Worm (Caenorhabditis elegans) whole organism, L3 larva: ENCODE measurements around the gene lev-9.
A peak's percentile ranks its signal among the peaks of the same experiment; 100 is the strongest.

ENCODE experiments used
- R02D3.7 ChIP-seq: fragments of 150-350 bp; optimal IDR thresholded peaks from 2 replicates; lab custom pipeline; 2014; ENCODE audit warnings: missing biosample characterization, missing genetic modification characterization
- ama-1 ChIP-seq: fragments of 150-350 bp; optimal IDR thresholded peaks from 2 replicates; lab custom pipeline; 2018
- ceh-16 ChIP-seq: sonication (generic microtip); optimal IDR thresholded peaks from 2 replicates; lab custom pipeline; 2017; ENCODE audit warnings: missing biosample characterization, missing genetic modification characterization
- ceh-28 ChIP-seq: fragments of 150-350 bp; optimal IDR thresholded peaks from 2 replicates; lab custom pipeline; 2014; ENCODE audit warnings: missing biosample characterization, missing genetic modification reagents, missing genetic modification characterization
- ceh-9 ChIP-seq: sonication (generic microtip); optimal IDR thresholded peaks from 2 replicates; lab custom pipeline; 2018; ENCODE audit warnings: missing biosample characterization, missing genetic modification characterization
- daf-12 ChIP-seq: fragments of 150-350 bp; optimal IDR thresholded peaks from 2 replicates; lab custom pipeline; 2014; ENCODE audit warnings: missing biosample characterization, missing genetic modification reagents, missing genetic modification characterization
- egl-27 ChIP-seq: sonication (generic microtip); optimal IDR thresholded peaks from 4 replicates; lab custom pipeline; 2017; ENCODE audit warnings: missing biosample characterization, missing genetic modification reagents, missing genetic modification characterization
- egl-5 ChIP-seq: fragments of 150-350 bp; optimal IDR thresholded peaks from 2 replicates; lab custom pipeline; 2017; ENCODE audit warnings: missing biosample characterization, missing genetic modification reagents, missing genetic modification characterization, inconsistent platforms
- elt-1 ChIP-seq: fragments of 150-350 bp; optimal IDR thresholded peaks from 2 replicates; lab custom pipeline; 2014; ENCODE audit warnings: missing biosample characterization, missing genetic modification characterization
- elt-2 ChIP-seq: sonication (generic microtip); optimal IDR thresholded peaks from 2 replicates; lab custom pipeline; 2016; ENCODE audit warnings: missing genetic modification reagents, mild to moderate bottlenecking, missing genetic modification characterization, missing compliant biosample characterization
- elt-3 ChIP-seq, 3 experiments: fragments of 150-350 bp in 1 of 3; sonication (generic microtip) in 2 of 3; optimal IDR thresholded peaks; 2 replicates in 2 of 3; 4 replicates in 1 of 3; lab custom pipeline; 2014 to 2017; ENCODE audit warnings: missing biosample characterization in 3 of 3, missing genetic modification characterization in 3 of 3
- fkh-2 ChIP-seq: fragments of 150-350 bp; optimal IDR thresholded peaks from 2 replicates; lab custom pipeline; 2014; ENCODE audit warnings: missing biosample characterization, missing genetic modification reagents, missing genetic modification characterization
- hmg-11 ChIP-seq: sonication (generic microtip); optimal IDR thresholded peaks from 2 replicates; lab custom pipeline; 2016; ENCODE audit warnings: missing genetic modification characterization, missing compliant biosample characterization
- lin-39 ChIP-seq: fragments of 150-350 bp; optimal IDR thresholded peaks from 2 replicates; lab custom pipeline; 2018; ENCODE audit warnings: missing biosample characterization, missing genetic modification reagents, missing genetic modification characterization
- mdl-1 ChIP-seq: fragments of 150-350 bp; optimal IDR thresholded peaks from 2 replicates; lab custom pipeline; 2014; ENCODE audit warnings: missing biosample characterization, missing genetic modification characterization
- mml-1 ChIP-seq: fragments of 150-350 bp; sonication (generic microtip); optimal IDR thresholded peaks from 3 replicates; lab custom pipeline; 2014; ENCODE audit warnings: missing biosample characterization, missing genetic modification characterization
- nfya-1 ChIP-seq: sonication (generic microtip); optimal IDR thresholded peaks from 2 replicates; lab custom pipeline; 2017; ENCODE audit warnings: missing genetic modification characterization, mild to moderate bottlenecking, missing compliant biosample characterization, antibody characterized with exemption, moderate library complexity; ENCODE audit not compliant: insufficient read depth
- nhr-12 ChIP-seq: fragments of 150-350 bp; optimal IDR thresholded peaks from 2 replicates; lab custom pipeline; 2014; ENCODE audit warnings: missing biosample characterization, missing genetic modification characterization
- nhr-23 ChIP-seq: fragments of 150-350 bp; optimal IDR thresholded peaks from 2 replicates; lab custom pipeline; 2014; ENCODE audit warnings: missing biosample characterization, missing genetic modification reagents, missing genetic modification characterization
- nhr-25 ChIP-seq: sonication (generic microtip); optimal IDR thresholded peaks from 2 replicates; lab custom pipeline; 2017; ENCODE audit warnings: missing biosample characterization, missing genetic modification characterization
- nhr-43 ChIP-seq: sonication (generic microtip); optimal IDR thresholded peaks from 2 replicates; lab custom pipeline; 2016; ENCODE audit warnings: mild to moderate bottlenecking, missing genetic modification characterization, missing compliant biosample characterization; ENCODE audit not compliant: poor library complexity, severe bottlenecking
- nhr-67 ChIP-seq: fragments of 150-350 bp; optimal IDR thresholded peaks from 2 replicates; lab custom pipeline; 2014; ENCODE audit warnings: missing biosample characterization, missing genetic modification characterization
- nhr-76 ChIP-seq: fragments of 150-350 bp; sonication (generic microtip); optimal IDR thresholded peaks from 5 replicates; lab custom pipeline; 2014; ENCODE audit warnings: missing biosample characterization, missing genetic modification characterization
- pqm-1 ChIP-seq: fragments of 150-350 bp; optimal IDR thresholded peaks from 2 replicates; lab custom pipeline; 2017; ENCODE audit warnings: missing biosample characterization, missing genetic modification characterization, inconsistent platforms
- skn-1 ChIP-seq: fragments of 150-350 bp; optimal IDR thresholded peaks from 2 replicates; lab custom pipeline; 2014; ENCODE audit warnings: missing biosample characterization, missing genetic modification characterization
- unc-39 ChIP-seq: sonication (generic microtip); optimal IDR thresholded peaks from 4 replicates; lab custom pipeline; 2017; ENCODE audit warnings: missing biosample characterization, missing genetic modification characterization
- unc-62 ChIP-seq: fragments of 150-350 bp; sonication (generic microtip); optimal IDR thresholded peaks from 4 replicates; lab custom pipeline; 2014; ENCODE audit warnings: missing biosample characterization, missing genetic modification reagents, missing genetic modification characterization
- zag-1 ChIP-seq: fragments of 150-350 bp; optimal IDR thresholded peaks from 2 replicates; lab custom pipeline; 2014; ENCODE audit warnings: missing biosample characterization, missing genetic modification characterization

Gene lev-9

DNA sequence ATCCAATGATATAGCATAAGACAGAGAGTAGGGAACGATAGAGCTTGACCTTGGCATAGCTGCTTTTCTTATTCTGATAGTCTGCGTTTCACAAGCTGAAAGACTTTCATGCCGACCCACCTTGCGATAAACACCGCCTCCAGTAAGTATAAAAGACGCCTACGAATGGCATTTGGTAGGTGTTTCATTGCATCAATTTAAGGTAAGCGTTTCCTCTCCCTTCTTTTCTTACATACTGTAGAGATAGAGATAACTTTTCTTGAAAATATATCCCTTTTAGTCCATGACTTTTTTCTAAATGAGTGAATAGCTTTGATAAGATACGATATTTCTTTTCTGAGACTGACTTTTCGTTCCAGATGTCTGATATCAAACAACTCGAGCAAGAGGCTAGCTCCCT, 31.6 kb upstream of the lev-9 start, which contains the start of gene col-167:
Gene col-167 (plus strand): TSS at position 360 of the 400 bp plus-strand sequence.
- TF ChIP-seq egl-27 (no peak), nhr-23 (tag; lab: Kevin White, UChicago) (peak; percentile 1), nfya-1 (peak; percentile 11), ceh-9 (tag; lab: Kevin White, UChicago) (no peak), nhr-67 (tag; lab: Kevin White, UChicago) (no peak), daf-12 (tag; lab: Kevin White, UChicago) (no peak), nhr-25 (tag; lab: Kevin White, UChicago) (peak; percentile 77), R02D3.7 (tag; lab: Kevin White, UChicago) (no peak), ceh-28 (tag; lab: Kevin White, UChicago) (no peak)
- TF ChIP-seq, all 47 proteins: peak for 3

DNA sequence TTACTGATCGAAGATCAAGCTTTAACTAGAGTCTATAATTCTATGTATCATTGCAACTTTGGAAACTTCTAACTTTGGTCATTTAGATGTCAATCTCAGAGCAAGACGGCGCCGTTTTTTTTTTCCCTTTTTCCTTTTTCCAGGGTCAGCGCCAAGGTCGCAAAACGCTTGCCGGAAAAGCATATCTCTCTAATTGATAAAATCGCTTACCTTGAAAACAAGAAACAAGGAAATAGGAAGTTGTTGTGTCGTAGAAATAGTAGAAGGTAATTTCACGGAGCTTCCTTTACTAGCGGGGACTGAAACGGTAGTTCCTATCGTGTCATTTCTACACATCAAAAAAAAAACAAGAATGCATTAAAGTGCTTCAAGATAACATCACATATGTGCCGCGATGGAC, 29.8 kb upstream of the lev-9 start:
- TF ChIP-seq hmg-11, result no peak
- peak; percentile 59 for TF ChIP-seq elt-1

DNA sequence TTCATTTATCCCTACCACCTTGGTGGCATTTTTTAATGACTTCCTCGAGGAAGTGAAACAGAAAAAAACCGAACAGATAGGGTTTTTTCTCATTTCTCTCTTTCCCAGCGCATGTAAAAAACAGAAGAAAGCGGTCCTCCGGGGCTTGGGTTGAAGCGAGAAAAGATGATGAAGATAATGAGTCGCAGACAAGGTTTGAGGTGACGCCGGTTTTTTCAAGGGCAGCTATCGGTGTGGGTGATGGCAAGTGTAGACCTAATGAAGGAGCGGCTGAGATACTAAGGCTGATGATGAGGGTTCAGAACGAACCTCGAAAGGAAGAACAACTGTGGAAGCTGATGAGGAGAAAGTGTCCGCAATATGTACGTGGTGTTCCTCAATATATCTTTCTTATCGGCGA, 29.4 kb upstream of the lev-9 start:
- no peak for TF ChIP-seq elt-2 (tag; lab: Kevin White, UChicago)
- TF ChIP-seq mdl-1 (tag; lab: Kevin White, UChicago), result no peak
- TF ChIP-seq nfya-1, result peak; percentile 20
- TF ChIP-seq elt-3 (tag; optimal IDR thresholded peaks at IDR 0.05; lab: Kevin White, UChicago), result peak in 1 of 3 experiments; percentile 48
- no peak for TF ChIP-seq ceh-16 (tag; lab: Kevin White, UChicago)
- TF ChIP-seq unc-39 (tag; lab: Kevin White, UChicago), result no peak
- TF ChIP-seq nhr-25 (tag; lab: Kevin White, UChicago), result peak; percentile 85
- TF ChIP-seq ama-1 (lab: Kevin White, UChicago), result no peak
- peak; percentile 67 for TF ChIP-seq nhr-43 (tag; lab: Kevin White, UChicago)
- no peak for TF ChIP-seq elt-1
- peak; percentile 12 for TF ChIP-seq lin-39 (tag; lab: Kevin White, UChicago)
- peak; percentile 54 for TF ChIP-seq ceh-28 (tag; lab: Kevin White, UChicago)
- peak; percentile 50 for TF ChIP-seq nhr-23 (tag; lab: Kevin White, UChicago)
- TF ChIP-seq, all 47 proteins: peak for 7

DNA sequence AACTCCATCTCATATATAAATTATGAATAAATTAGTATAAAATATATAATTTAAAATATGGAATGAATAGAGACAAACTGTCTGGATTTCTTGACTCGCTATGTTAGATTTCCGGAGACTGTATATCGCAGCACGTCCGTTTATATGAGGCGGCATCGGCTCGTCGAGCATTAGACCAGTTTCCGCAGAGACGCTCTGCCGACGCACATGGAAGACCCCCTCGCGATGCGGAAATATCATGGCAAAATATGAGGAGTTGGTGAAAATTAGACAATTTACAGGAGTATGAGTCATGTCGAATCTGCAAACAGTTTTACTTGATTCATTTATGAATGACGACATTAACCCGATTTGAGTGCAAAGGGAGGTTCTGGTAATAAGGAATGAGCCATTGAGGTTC, 28.0 kb upstream of the lev-9 start, which contains the start of gene chtb-3:
Gene chtb-3 (minus strand): TSS at position 101 of the 400 bp plus-strand sequence.
- TF ChIP-seq ceh-9 (tag; lab: Kevin White, UChicago), result no peak
- no peak for TF ChIP-seq elt-2 (tag; lab: Kevin White, UChicago)
- TF ChIP-seq hmg-11, result no peak
- TF ChIP-seq nhr-76, result no peak
- TF ChIP-seq nhr-12, result no peak
- TF ChIP-seq nhr-67 (tag; lab: Kevin White, UChicago), result no peak

DNA sequence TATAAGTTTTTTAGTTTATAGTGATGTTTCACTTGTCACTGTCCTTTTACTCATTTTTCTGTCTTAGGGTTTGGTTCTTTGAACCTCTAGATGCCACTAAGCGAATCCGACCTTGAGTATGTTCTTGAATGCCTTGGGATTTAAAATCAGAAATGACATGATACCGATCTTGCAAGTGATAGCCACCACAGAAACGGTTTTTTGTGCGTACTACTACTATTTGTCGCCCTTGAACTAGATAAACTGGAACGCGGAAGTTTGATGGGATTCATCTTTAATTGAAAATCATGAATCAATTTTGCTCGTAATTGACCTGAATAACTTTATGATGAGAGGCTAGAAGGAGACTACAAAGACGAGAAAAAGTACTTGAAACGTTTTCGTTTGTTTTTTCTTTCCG, 27.3 kb upstream of the lev-9 start:
- no peak for TF ChIP-seq unc-62
- TF ChIP-seq elt-3 (tag; optimal IDR thresholded peaks at IDR 0.05; lab: Kevin White, UChicago), result peak in 1 of 3 experiments; percentile 24
- peak; percentile 83 for TF ChIP-seq nhr-25 (tag; lab: Kevin White, UChicago)
- TF ChIP-seq nhr-67 (tag; lab: Kevin White, UChicago), result no peak
- no peak for TF ChIP-seq fkh-2
- peak; percentile 76 for TF ChIP-seq nhr-23 (tag; lab: Kevin White, UChicago)
- peak; percentile 12 for TF ChIP-seq ceh-28 (tag; lab: Kevin White, UChicago)

DNA sequence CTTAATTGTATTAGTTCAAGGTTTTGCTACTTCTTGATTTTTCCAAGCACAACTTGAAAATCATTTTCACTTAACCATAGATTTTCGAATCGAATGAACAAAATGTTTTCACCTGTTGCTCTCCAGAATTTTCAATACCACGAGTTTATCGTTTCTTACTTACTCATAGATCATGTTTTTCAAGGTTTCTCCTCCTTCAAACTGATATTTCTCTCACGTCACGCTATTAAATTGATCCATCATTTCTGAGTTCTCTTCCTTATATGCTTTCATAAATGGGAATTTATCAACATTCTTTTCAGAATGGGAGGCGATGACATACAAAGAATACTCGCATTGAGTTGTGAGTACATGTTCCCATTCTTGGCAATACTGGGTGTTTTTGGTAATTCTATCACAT, 19.9 kb upstream of the lev-9 start, which contains the start of gene npr-38:
Gene npr-38 (plus strand): TSS at position 301 of the 400 bp plus-strand sequence.
- no peak for TF ChIP-seq elt-1
- no peak for TF ChIP-seq pqm-1
- no peak for TF ChIP-seq nhr-12
- no peak for TF ChIP-seq mml-1 (tag; lab: Kevin White, UChicago)
- TF ChIP-seq elt-2 (tag; lab: Kevin White, UChicago), result no peak
- TF ChIP-seq zag-1, result no peak
- TF ChIP-seq unc-62, result no peak
- no peak for TF ChIP-seq lin-39 (tag; lab: Kevin White, UChicago)

DNA sequence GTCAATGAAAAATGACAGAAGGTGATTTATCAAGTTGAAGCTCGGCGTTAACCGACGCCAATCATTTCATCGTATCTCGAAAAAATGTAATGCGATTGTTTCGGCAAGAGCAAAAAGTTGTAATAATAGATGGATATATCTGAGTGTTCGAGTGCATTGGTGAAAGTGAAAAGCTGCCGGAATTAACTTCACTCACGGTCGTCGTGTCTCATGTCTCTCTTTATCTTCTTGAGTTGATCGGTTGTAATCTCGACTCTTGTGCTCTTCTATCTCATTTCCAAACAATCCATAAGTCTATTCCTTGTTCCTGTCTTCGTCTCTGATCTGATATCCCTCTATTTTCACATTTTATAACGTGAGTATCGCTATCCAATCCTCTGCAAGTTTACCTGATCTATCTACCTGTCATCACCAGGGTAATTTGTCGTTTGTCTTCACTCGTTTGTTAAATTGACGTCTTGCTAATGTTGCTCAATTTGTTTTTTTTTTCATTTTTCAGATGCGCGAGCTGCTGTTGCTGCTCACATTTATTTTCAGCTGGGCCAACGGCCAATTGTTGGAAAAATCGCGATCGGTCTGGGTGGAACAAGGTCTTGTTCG, 8.2 kb upstream of the lev-9 start, which contains the start of gene cest-16:
Gene cest-16 (plus strand): TSS at position 302 of the 600 bp plus-strand sequence.
- TF ChIP-seq egl-5 (tag; lab: Kevin White, UChicago), result no peak
- no peak for TF ChIP-seq skn-1
